Worm (Caenorhabditis elegans): ENCODE measurements around the gene gasr-8.

Gene gasr-8

ce11 chrV:14689060-14689750, at the start of gene gasr-8:
Gene gasr-8 (plus strand): TSS chrV:14689110.
- TF ChIP-seq alr-1 (tag; optimal IDR thresholded peaks at IDR 0.05) (no peak), ztf-4 (tag; optimal IDR thresholded peaks at IDR 0.05) (no peak), ztf-1 (GFP tag; conservative IDR thresholded peaks at IDR 0.05) (no peak), lin-13 (GFP tag; optimal IDR thresholded peaks at IDR 0.05) (no peak), ceh-16 (tag; optimal IDR thresholded peaks at IDR 0.05) (no peak), fos-1 (tag; optimal IDR thresholded peaks at IDR 0.05) (no peak), blmp-1 (tag; optimal IDR thresholded peaks at IDR 0.05; ENCODE audit: insufficient read depth) (no peak), elt-1 (tag; optimal IDR thresholded peaks at IDR 0.05) (no peak), lin-11 (tag; optimal IDR thresholded peaks at IDR 0.05) (no peak), elt-3 (tag; optimal IDR thresholded peaks at IDR 0.05) (no peak), unc-55 (GFP tag; optimal IDR thresholded peaks at IDR 0.05) (no peak), mab-5 (tag; optimal IDR thresholded peaks at IDR 0.05) (no peak), unc-62 (GFP tag; optimal IDR thresholded peaks at IDR 0.05) (no peak), sma-9 (GFP tag; optimal IDR thresholded peaks at IDR 0.05) (no peak), sma-9 (tag; optimal IDR thresholded peaks at IDR 0.05) (no peak), nhr-6 (tag; optimal IDR thresholded peaks at IDR 0.05) (no peak), Y55F3AM.14 (GFP tag; optimal IDR thresholded peaks at IDR 0.05) (no peak), dmd-4 (tag; optimal IDR thresholded peaks at IDR 0.05) (no peak), nhr-25 (tag; optimal IDR thresholded peaks at IDR 0.05) (no peak)

- TF ChIP-seq sma-3 (GFP tag; optimal IDR thresholded peaks at IDR 0.05) (no peak), Y55F3AM.14 (GFP tag; optimal IDR thresholded peaks at IDR 0.05) (no peak), ztf-1 (GFP tag; conservative IDR thresholded peaks at IDR 0.05) (no peak), ztf-11 (tag; optimal IDR thresholded peaks at IDR 0.05) (no peak), crh-2 (tag; optimal IDR thresholded peaks at IDR 0.05) (no peak), elt-3 (tag; optimal IDR thresholded peaks at IDR 0.05) (no peak), alr-1 (tag; optimal IDR thresholded peaks at IDR 0.05) (no peak), nhr-10 (tag; optimal IDR thresholded peaks at IDR 0.05) (no peak), lsy-2 (tag; optimal IDR thresholded peaks at IDR 0.05) (no peak), fos-1 (tag; optimal IDR thresholded peaks at IDR 0.05) (no peak), peb-1 (tag; optimal IDR thresholded peaks at IDR 0.05) (no peak), R02D3.7 (tag; optimal IDR thresholded peaks at IDR 0.05) (no peak), nhr-77 (tag; optimal IDR thresholded peaks at IDR 0.05) (no peak), mab-5 (tag; optimal IDR thresholded peaks at IDR 0.05) (no peak), ceh-16 (tag; optimal IDR thresholded peaks at IDR 0.05) (no peak), zag-1 (tag; optimal IDR thresholded peaks at IDR 0.05) (no peak), nhr-12 (tag; optimal IDR thresholded peaks at IDR 0.05) (no peak), lin-13 (GFP tag; optimal IDR thresholded peaks at IDR 0.05) (no peak), nhr-25 (tag; optimal IDR thresholded peaks at IDR 0.05) (no peak), mbf-1 (tag; optimal IDR thresholded peaks at IDR 0.05) (no peak)
Observed at ce11 chrV:14640071-14640470, 48.8 kb upstream of the gasr-8 start, which contains the start of gene F43D2.7. Gene F43D2.7 (minus strand): TSS chrV:14640171.

ce11 chrV:14640769-14641168, 48.1 kb upstream of the gasr-8 start, which contains the start of gene C54G10.1:
Gene C54G10.1 (plus strand): TSS chrV:14641101.
- TF ChIP-seq aly-2 (tag; optimal IDR thresholded peaks at IDR 0.05) (no peak), unc-55 (GFP tag; optimal IDR thresholded peaks at IDR 0.05) (no peak), ztf-1 (GFP tag; conservative IDR thresholded peaks at IDR 0.05) (no peak), nhr-237 (tag; optimal IDR thresholded peaks at IDR 0.05) (no peak), elt-1 (tag; optimal IDR thresholded peaks at IDR 0.05) (no peak), gmeb-1 (tag; optimal IDR thresholded peaks at IDR 0.05) (peak; percentile 33), mdl-1 (tag; optimal IDR thresholded peaks at IDR 0.05) (no peak), elt-3 (tag; optimal IDR thresholded peaks at IDR 0.05) (no peak), snpc-4 (tag; optimal IDR thresholded peaks at IDR 0.05) (no peak), dmd-4 (tag; optimal IDR thresholded peaks at IDR 0.05) (no peak), skn-1 (tag; optimal IDR thresholded peaks at IDR 0.05) (peak; percentile 22), lin-13 (GFP tag; optimal IDR thresholded peaks at IDR 0.05) (no peak), C34F6.9 (tag; optimal IDR thresholded peaks at IDR 0.05) (no peak), nhr-10 (tag; optimal IDR thresholded peaks at IDR 0.05) (no peak), egl-27 (tag; optimal IDR thresholded peaks at IDR 0.05) (no peak), sma-9 (GFP tag; optimal IDR thresholded peaks at IDR 0.05) (peak; percentile 47), sma-9 (tag; optimal IDR thresholded peaks at IDR 0.05) (no peak), nhr-12 (tag; optimal IDR thresholded peaks at IDR 0.05) (no peak), blmp-1 (tag; optimal IDR thresholded peaks at IDR 0.05; ENCODE audit: insufficient read depth) (no peak), fos-1 (tag; optimal IDR thresholded peaks at IDR 0.05) (peak; percentile 97), lin-11 (tag; optimal IDR thresholded peaks at IDR 0.05) (no peak), unc-62 (GFP tag; optimal IDR thresholded peaks at IDR 0.05) (no peak), nhr-11 (tag; optimal IDR thresholded peaks at IDR 0.05) (no peak), Y55F3AM.14 (GFP tag; optimal IDR thresholded peaks at IDR 0.05) (no peak), peb-1 (tag; optimal IDR thresholded peaks at IDR 0.05) (no peak), crh-2 (tag; optimal IDR thresholded peaks at IDR 0.05) (peak; percentile 62), nhr-23 (tag; optimal IDR thresholded peaks at IDR 0.05) (no peak), mbf-1 (tag; optimal IDR thresholded peaks at IDR 0.05) (no peak), unc-39 (tag; optimal IDR thresholded peaks at IDR 0.05) (no peak), lin-39 (tag; optimal IDR thresholded peaks at IDR 0.05) (no peak), nhr-25 (tag; optimal IDR thresholded peaks at IDR 0.05) (no peak), lsy-2 (tag; optimal IDR thresholded peaks at IDR 0.05) (no peak), ceh-16 (tag; optimal IDR thresholded peaks at IDR 0.05) (no peak)

Data from whole organism, L2 larva.